Fruit fly (Drosophila melanogaster) whole organism, embryonic: Measurements from ENCODE around the gene Dic1.

ENCODE experiments used
- CG12104 ChIP-seq: fragments of 200-800 bp; sonication (Bioruptor generic); optimal IDR thresholded peaks from 3 replicates; lab custom pipeline; 2016; ENCODE audit warnings: missing biosample characterization, missing genetic modification characterization
- CG13296 ChIP-seq: fragments of 200-800 bp; sonication (Bioruptor generic); optimal IDR thresholded peaks from 3 replicates; lab custom pipeline; 2018; ENCODE audit warnings: missing biosample characterization, mild to moderate bottlenecking, missing genetic modification characterization
- CG14710 ChIP-seq: fragments of 200-800 bp; sonication (Bioruptor generic); optimal IDR thresholded peaks from 3 replicates; lab custom pipeline; 2019; ENCODE audit warnings: missing biosample characterization, mild to moderate bottlenecking, missing genetic modification characterization, moderate library complexity
- CG15514 ChIP-seq: fragments of 200-800 bp; sonication (Bioruptor generic); optimal IDR thresholded peaks from 3 replicates; lab custom pipeline; 2017; ENCODE audit warnings: missing biosample characterization, missing genetic modification characterization, mild to moderate bottlenecking, moderate library complexity, missing genetic modification reagents
- CG15601 ChIP-seq: fragments of 200-800 bp; sonication (Bioruptor generic); optimal IDR thresholded peaks from 3 replicates; lab custom pipeline; 2019; ENCODE audit warnings: missing biosample characterization, mild to moderate bottlenecking, missing genetic modification characterization, moderate library complexity
- CG16863 ChIP-seq: fragments of 200-800 bp; sonication (Bioruptor generic); optimal IDR thresholded peaks from 3 replicates; lab custom pipeline; 2016; ENCODE audit warnings: missing biosample characterization, missing genetic modification characterization
- CG17612 ChIP-seq: fragments of 200-800 bp; sonication (Bioruptor generic); IDR thresholded peaks from 2 replicates; pipeline ENCODE4 v1.3.6; 2022; ENCODE audit warnings: missing biosample characterization, missing genetic modification characterization
- CG17912 ChIP-seq: fragments of 200-800 bp; sonication (Bioruptor generic); optimal IDR thresholded peaks from 2 replicates; lab custom pipeline; 2018; ENCODE audit warnings: missing biosample characterization, mild to moderate bottlenecking, missing genetic modification characterization
- CG1792 ChIP-seq: fragments of 200-800 bp; sonication (Bioruptor generic); optimal IDR thresholded peaks from 2 replicates; lab custom pipeline; 2016; ENCODE audit warnings: missing biosample characterization, missing genetic modification characterization
- CG18262 ChIP-seq: fragments of 200-800 bp; optimal IDR thresholded peaks from 3 replicates; lab custom pipeline; 2019; ENCODE audit warnings: missing biosample characterization, mild to moderate bottlenecking, missing genetic modification characterization, moderate library complexity
- CG1832 ChIP-seq: fragments of 200-800 bp; sonication (Bioruptor generic); optimal IDR thresholded peaks from 2 replicates; lab custom pipeline; 2017; ENCODE audit warnings: missing biosample characterization, mild to moderate bottlenecking, missing genetic modification characterization, inconsistent platforms
- CG2875 ChIP-seq: fragments of 200-800 bp; sonication (Bioruptor generic); optimal IDR thresholded peaks from 2 replicates; lab custom pipeline; 2017; ENCODE audit warnings: missing biosample characterization, mild to moderate bottlenecking, missing genetic modification characterization, missing genetic modification reagents
- CG30020 ChIP-seq: fragments of 200-800 bp; optimal IDR thresholded peaks from 2 replicates; lab custom pipeline; 2019; ENCODE audit warnings: missing biosample characterization, mild to moderate bottlenecking, missing genetic modification characterization, moderate library complexity
- CG4282 ChIP-seq: fragments of 200-800 bp; sonication (Bioruptor generic); optimal IDR thresholded peaks from 2 replicates; lab custom pipeline; 2016; ENCODE audit warnings: missing biosample characterization, missing genetic modification characterization
- CG6765 ChIP-seq: fragments of 200-800 bp; sonication (Bioruptor generic); optimal IDR thresholded peaks from 3 replicates; lab custom pipeline; 2017; ENCODE audit warnings: missing biosample characterization, mild to moderate bottlenecking, missing genetic modification characterization
- CG9609 ChIP-seq: fragments of 200-800 bp; sonication (Bioruptor generic); optimal IDR thresholded peaks from 3 replicates; lab custom pipeline; 2016; ENCODE audit warnings: missing biosample characterization, missing genetic modification characterization
- CG9797 ChIP-seq: fragments of 200-800 bp; sonication (Bioruptor generic); optimal IDR thresholded peaks from 3 replicates; lab custom pipeline; 2018; ENCODE audit warnings: missing biosample characterization, mild to moderate bottlenecking, missing genetic modification characterization
- Hr78 ChIP-seq, 2 experiments: fragments of 200-800 bp in 1 of 2; fragments of >200 bp in 1 of 2; sonication (Bioruptor generic) in 1 of 2; optimal IDR thresholded peaks; 2 replicates each; lab custom pipeline; 2017 to 2019; ENCODE audit warnings: missing biosample characterization in 2 of 2, missing genetic modification characterization in 2 of 2, mild to moderate bottlenecking in 1 of 2, moderate library complexity in 1 of 2
- Mes4 ChIP-seq: fragments of 200-800 bp; sonication (Bioruptor generic); optimal IDR thresholded peaks from 2 replicates; lab custom pipeline; 2016; ENCODE audit warnings: missing biosample characterization, missing genetic modification characterization
- Nf-YC ChIP-seq: fragments of 200-800 bp; optimal IDR thresholded peaks from 3 replicates; lab custom pipeline; 2019; ENCODE audit warnings: missing biosample characterization, mild to moderate bottlenecking, missing genetic modification characterization, moderate library complexity
- Xrp1 ChIP-seq: fragments of 200-800 bp; sonication (Bioruptor generic); IDR thresholded peaks from 2 replicates; pipeline ENCODE4 v1.3.6; 2022; ENCODE audit warnings: missing biosample characterization, missing genetic modification characterization
- ase ChIP-seq: fragments of 200-800 bp; sonication (Bioruptor generic); IDR thresholded peaks from 3 replicates; pipeline ENCODE4 v1.3.6; 2022; ENCODE audit warnings: missing biosample characterization, missing genetic modification characterization
- ash1 ChIP-seq: fragments of 200-800 bp; sonication (Bioruptor generic); optimal IDR thresholded peaks from 2 replicates; lab custom pipeline; 2018; ENCODE audit warnings: missing biosample characterization, mild to moderate bottlenecking, missing genetic modification characterization
- chinmo ChIP-seq: fragments of 200-800 bp; sonication (Bioruptor generic); IDR thresholded peaks from 4 replicates; pipeline ENCODE4 v1.3.6; 2022; ENCODE audit warnings: missing biosample characterization, missing genetic modification characterization; ENCODE audit not compliant: partially characterized antibody
- chn ChIP-seq: fragments of 200-800 bp; sonication (Bioruptor generic); optimal IDR thresholded peaks from 2 replicates; lab custom pipeline; 2016; ENCODE audit warnings: missing biosample characterization, missing genetic modification characterization
- da ChIP-seq: fragments of 200-800 bp; sonication (Bioruptor generic); optimal IDR thresholded peaks from 2 replicates; lab custom pipeline; 2016; ENCODE audit warnings: missing biosample characterization, missing genetic modification characterization
- dmrt11E ChIP-seq: fragments of 200-800 bp; sonication (Bioruptor generic); optimal IDR thresholded peaks from 3 replicates; lab custom pipeline; 2018; ENCODE audit warnings: missing biosample characterization, mild to moderate bottlenecking, missing genetic modification characterization, moderate library complexity
- ems ChIP-seq: fragments of 200-800 bp; sonication (Bioruptor generic); optimal IDR thresholded peaks from 3 replicates; lab custom pipeline; 2016; ENCODE audit warnings: missing biosample characterization, missing genetic modification characterization
- eve ChIP-seq, 2 experiments: fragments of >200 bp; optimal IDR thresholded peaks; 2 replicates each; lab custom pipeline; 2017; ENCODE audit warnings: missing biosample characterization in 2 of 2, missing genetic modification characterization in 2 of 2
- gcm ChIP-seq: fragments of 200-800 bp; sonication (Bioruptor generic); optimal IDR thresholded peaks from 2 replicates; lab custom pipeline; 2019; ENCODE audit warnings: missing biosample characterization, mild to moderate bottlenecking, missing genetic modification characterization, moderate library complexity
- grau ChIP-seq: fragments of 200-800 bp; optimal IDR thresholded peaks from 3 replicates; lab custom pipeline; 2019; ENCODE audit warnings: missing biosample characterization, mild to moderate bottlenecking, missing genetic modification characterization, moderate library complexity
- gt ChIP-seq: fragments of 200-800 bp; sonication (Bioruptor generic); IDR thresholded peaks from 2 replicates; pipeline ENCODE4 v1.3.6; 2022; ENCODE audit warnings: missing biosample characterization, missing genetic modification characterization
- ham ChIP-seq: fragments of 200-800 bp; sonication (Bioruptor generic); IDR thresholded peaks from 2 replicates; pipeline ENCODE4 v1.3.6; 2022; ENCODE audit warnings: missing biosample characterization, missing genetic modification characterization
- inv ChIP-seq: fragments of 200-800 bp; sonication (Bioruptor generic); IDR thresholded peaks from 2 replicates; pipeline ENCODE4 v1.3.6; 2022; ENCODE audit warnings: missing biosample characterization, missing genetic modification characterization; ENCODE audit not compliant: partially characterized antibody
- jigr1 ChIP-seq: fragments of 200-800 bp; sonication (Bioruptor generic); IDR thresholded peaks from 3 replicates; pipeline ENCODE4 v1.3.6; 2022; ENCODE audit warnings: missing biosample characterization, missing genetic modification characterization
- kah ChIP-seq: fragments of 200-800 bp; sonication (Bioruptor generic); optimal IDR thresholded peaks from 2 replicates; lab custom pipeline; 2018; ENCODE audit warnings: missing biosample characterization, mild to moderate bottlenecking, missing genetic modification characterization
- ken ChIP-seq: fragments of 200-800 bp; sonication (Bioruptor generic); IDR thresholded peaks from 3 replicates; pipeline ENCODE4 v1.3.6; 2022; ENCODE audit warnings: missing biosample characterization, missing genetic modification characterization
- nau ChIP-seq: fragments of 200-800 bp; sonication (Bioruptor generic); optimal IDR thresholded peaks from 3 replicates; lab custom pipeline; 2017; ENCODE audit warnings: missing biosample characterization, mild to moderate bottlenecking, missing genetic modification characterization, missing genetic modification reagents
- org-1 ChIP-seq: fragments of 200-800 bp; sonication (Bioruptor generic); optimal IDR thresholded peaks from 2 replicates; lab custom pipeline; 2017; ENCODE audit warnings: missing biosample characterization, missing genetic modification characterization
- pb ChIP-seq: fragments of 200-800 bp; sonication (Bioruptor generic); optimal IDR thresholded peaks from 3 replicates; lab custom pipeline; 2016; ENCODE audit warnings: missing biosample characterization, missing genetic modification characterization
- peb ChIP-seq: fragments of 200-800 bp; sonication (Bioruptor generic); IDR thresholded peaks from 2 replicates; pipeline ENCODE4 v1.3.6; 2022; ENCODE audit warnings: missing biosample characterization, missing genetic modification characterization
- pum ChIP-seq: fragments of 200-800 bp; sonication (Bioruptor generic); optimal IDR thresholded peaks from 2 replicates; lab custom pipeline; 2016; ENCODE audit warnings: missing biosample characterization, missing genetic modification characterization
- rib ChIP-seq: fragments of 200-800 bp; sonication (Bioruptor generic); IDR thresholded peaks from 2 replicates; pipeline ENCODE4 v1.3.6; 2022; ENCODE audit warnings: missing biosample characterization, missing genetic modification characterization
- sc ChIP-seq, 3 experiments: fragments of >200 bp in 2 of 3; fragments of 200-800 bp in 1 of 3; sonication (Bioruptor generic) in 1 of 3; optimal IDR thresholded peaks; 2 replicates in 2 of 3; 3 replicates in 1 of 3; lab custom pipeline; 2017; ENCODE audit warnings: mild to moderate bottlenecking in 1 of 3, missing biosample characterization in 1 of 3, missing genetic modification characterization in 1 of 3, missing genetic modification reagents in 1 of 3
- sqz ChIP-seq: fragments of 200-800 bp; sonication (Bioruptor generic); optimal IDR thresholded peaks from 3 replicates; lab custom pipeline; 2018; ENCODE audit warnings: missing biosample characterization, mild to moderate bottlenecking, missing genetic modification characterization
- vvl ChIP-seq: fragments of 200-800 bp; sonication (Bioruptor generic); IDR thresholded peaks from 2 replicates; pipeline ENCODE4 v1.3.6; 2022; ENCODE audit warnings: missing biosample characterization, missing genetic modification characterization
- wek ChIP-seq: fragments of 200-800 bp; sonication (Bioruptor generic); optimal IDR thresholded peaks from 3 replicates; lab custom pipeline; 2018; ENCODE audit warnings: missing biosample characterization, mild to moderate bottlenecking, missing genetic modification characterization, moderate library complexity
- zen ChIP-seq: fragments of 200-800 bp; sonication (Bioruptor generic); optimal IDR thresholded peaks from 3 replicates; lab custom pipeline; 2018; ENCODE audit warnings: missing biosample characterization, mild to moderate bottlenecking, missing genetic modification characterization, moderate library complexity

Gene Dic1

DNA sequence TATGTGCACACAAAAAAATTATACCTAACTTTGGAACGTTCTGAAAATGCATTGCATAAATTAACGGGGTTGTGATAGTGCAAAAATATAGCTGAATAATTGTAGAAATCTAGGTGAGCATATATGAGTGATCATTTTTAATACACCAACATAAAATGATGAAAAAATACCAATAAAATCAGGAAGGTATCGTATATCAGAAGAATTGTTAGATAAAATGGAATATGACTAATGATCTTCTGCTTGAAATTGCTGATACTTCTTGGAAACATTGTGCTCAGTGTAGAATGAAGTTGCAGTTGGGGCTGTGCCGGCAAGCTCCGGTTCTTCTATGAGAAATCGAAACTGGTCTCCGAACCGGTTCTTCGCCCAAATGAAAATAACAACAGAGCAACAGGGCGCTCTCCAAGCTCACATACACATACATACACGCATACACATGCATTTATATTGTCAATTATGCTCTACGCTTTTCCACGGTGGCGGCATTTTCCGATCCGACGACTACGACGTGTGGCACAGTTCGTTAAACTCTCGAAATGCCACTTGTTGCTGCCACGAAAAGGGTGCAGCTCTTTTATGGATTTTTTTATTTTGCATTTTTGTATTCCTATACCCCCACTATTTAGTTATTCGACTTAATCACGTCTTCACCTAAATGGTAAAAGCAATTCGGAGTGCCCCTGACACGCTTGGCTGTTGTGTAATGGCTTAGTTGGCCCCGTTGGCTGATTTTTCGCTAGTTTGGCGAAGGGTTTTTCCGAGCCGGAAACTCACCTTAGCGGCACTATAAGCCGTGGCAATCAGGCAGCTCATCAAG lies 36.4 kb downstream of the Dic1 start (continued):
- TF ChIP-seq CG2875: peak; percentile 86
- TF ChIP-seq rib (GFP tag; lab: Robert Waterston, UW): peak; percentile 77
- TF ChIP-seq CG9609: peak; percentile 88
- peak; percentile 68; the same call in 1 of the 2 replicates for TF ChIP-seq peb
- peak; percentile 68; the same call in 2 of the 3 replicates for TF ChIP-seq jigr1 (GFP tag; lab: Robert Waterston, UW)
- peak; percentile 90 for TF ChIP-seq gcm (GFP tag; lab: Kevin White, UChicago)
- peak; percentile 91 for TF ChIP-seq chn
- peak; percentile 93 for TF ChIP-seq grau (tag; lab: Kevin White, UChicago)
- no peak; the same call in 2 of the 3 replicates for TF ChIP-seq ken (GFP tag; lab: Robert Waterston, UW)
- no peak for TF ChIP-seq sc (optimal IDR thresholded peaks at IDR 0.05; lab: Kevin White, UChicago)
- peak; percentile 90 for TF ChIP-seq sc (GFP tag; optimal IDR thresholded peaks at IDR 0.05; lab: Kevin White, UChicago)
- TF ChIP-seq inv (GFP tag; lab: Robert Waterston, UW): no peak
- 0 out of 2 replicates have a peak, but pooled peaks have one; percentile 32 for TF ChIP-seq ham (GFP tag; lab: Robert Waterston, UW)
- TF ChIP-seq CG12104 (GFP tag; lab: Kevin White, UChicago): peak; percentile 69
- peak; percentile 61 for TF ChIP-seq wek (GFP tag; lab: Kevin White, UChicago)
- TF ChIP-seq CG30020 (tag; lab: Kevin White, UChicago): peak; percentile 69
- TF ChIP-seq CG1832 (GFP tag; lab: Kevin White, UChicago): no peak
- TF ChIP-seq CG16863 (GFP tag; lab: Kevin White, UChicago): peak; percentile 90
- TF ChIP-seq Mes4 (GFP tag; lab: Kevin White, UChicago): peak; percentile 83
- TF ChIP-seq CG4282 (GFP tag; lab: Kevin White, UChicago): peak; percentile 66
- peak; percentile 73 for TF ChIP-seq ems
- TF ChIP-seq pum (GFP tag; lab: Kevin White, UChicago): peak; percentile 89
- no peak for TF ChIP-seq ash1 (GFP tag; lab: Kevin White, UChicago)
- TF ChIP-seq CG15514 (GFP tag; lab: Kevin White, UChicago): peak; percentile 80
- TF ChIP-seq Hr78 (GFP tag; optimal IDR thresholded peaks at IDR 0.05; lab: Kevin White, UChicago): peak in 1 of 2 experiments; percentile 73
- TF ChIP-seq CG18262 (tag; lab: Kevin White, UChicago): peak; percentile 95
- peak; percentile 74 for TF ChIP-seq pb (GFP tag; lab: Kevin White, UChicago)
- TF ChIP-seq gt (GFP tag; lab: Robert Waterston, UW): 0 out of 2 replicates have a peak, but pooled peaks have one; percentile 31
- peak; percentile 91 for TF ChIP-seq dmrt11E (tag; lab: Kevin White, UChicago)
- TF ChIP-seq Xrp1 (GFP tag; lab: Robert Waterston, UW): peak; percentile 88
- TF ChIP-seq zen: peak; percentile 78
- TF ChIP-seq CG17912: peak; percentile 9
- peak; percentile 84 for TF ChIP-seq CG13296 (GFP tag; lab: Kevin White, UChicago)
- TF ChIP-seq Nf-YC (tag; lab: Kevin White, UChicago): peak; percentile 74
- TF ChIP-seq eve (GFP tag; optimal IDR thresholded peaks at IDR 0.05; lab: Kevin White, UChicago): peak in 1 of 2 experiments; percentile 97
- peak; percentile 53 for TF ChIP-seq sqz (GFP tag; lab: Kevin White, UChicago)
- TF ChIP-seq CG15601 (tag; lab: Kevin White, UChicago): peak; percentile 83
- peak; percentile 88 for TF ChIP-seq org-1 (GFP tag; lab: Kevin White, UChicago)
- no peak for TF ChIP-seq CG9797
- TF ChIP-seq ase (GFP tag; lab: Robert Waterston, UW): peak; percentile 66
- peak; percentile 86 for TF ChIP-seq kah (GFP tag; lab: Kevin White, UChicago)
- no peak for TF ChIP-seq chinmo (GFP tag; lab: Robert Waterston, UW)
- peak; percentile 92 for TF ChIP-seq CG14710
- peak; percentile 79 for TF ChIP-seq CG6765 (GFP tag; lab: Kevin White, UChicago)
- peak; percentile 76 for TF ChIP-seq nau (GFP tag; lab: Kevin White, UChicago)
- TF ChIP-seq CG17612 (GFP tag; lab: Robert Waterston, UW): peak; percentile 54
- TF ChIP-seq vvl: peak; percentile 89
- peak; percentile 76 for TF ChIP-seq da (GFP tag; lab: Kevin White, UChicago)
- peak; percentile 79 for TF ChIP-seq CG1792
